Worm (Caenorhabditis elegans) whole organism, L2 larva: ENCODE results near the gene M153.3.

Experiments used
- ama-1 ChIP-seq: fragments of 150-350 bp; optimal IDR thresholded peaks from 2 replicates; lab custom pipeline; 2018; ENCODE audit warnings: inconsistent platforms
- lsy-2 ChIP-seq, 2 experiments: fragments of 150-350 bp in 1 of 2; sonication (generic microtip) in 1 of 2; optimal IDR thresholded peaks; 2 replicates each; lab custom pipeline; 2014 to 2017; ENCODE audit warnings: missing biosample characterization in 2 of 2, missing genetic modification characterization in 2 of 2
- nhr-12 ChIP-seq: fragments of 150-350 bp; optimal IDR thresholded peaks from 2 replicates; lab custom pipeline; 2014; ENCODE audit warnings: missing biosample characterization, missing genetic modification characterization
- zag-1 ChIP-seq: fragments of 150-350 bp; optimal IDR thresholded peaks from 2 replicates; lab custom pipeline; 2014; ENCODE audit warnings: missing biosample characterization, missing genetic modification characterization

DNA sequence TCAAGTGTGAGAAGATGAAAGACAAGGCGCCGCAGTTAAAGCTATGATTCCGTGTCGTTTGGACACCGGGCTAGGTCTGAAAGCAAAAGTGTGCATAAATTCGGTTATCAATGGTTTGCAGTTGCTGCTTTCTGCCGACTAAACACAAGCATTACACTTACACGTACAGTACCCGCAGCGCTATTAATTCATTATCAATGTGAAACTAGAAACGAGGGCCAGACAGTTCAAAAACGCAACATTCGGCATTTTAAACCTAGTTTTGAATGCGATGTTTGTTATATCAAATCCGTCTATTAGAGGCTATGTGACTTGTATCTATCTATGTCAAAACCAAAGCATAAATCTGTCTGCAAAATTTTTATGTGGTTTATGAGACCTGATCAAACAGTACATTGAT is 31.3 kb downstream of the M153.3 start:
- TF ChIP-seq ama-1 (lab: Kevin White, UChicago) = no peak
- no peak for TF ChIP-seq nhr-12
- no peak for TF ChIP-seq lsy-2 (tag; optimal IDR thresholded peaks at IDR 0.05; lab: Kevin White, UChicago)
- TF ChIP-seq zag-1 (tag; lab: Kevin White, UChicago) = no peak
